Worm (Caenorhabditis elegans) whole organism, early embryonic: ENCODE measurements around the gene R10E8.6.

Experiments
- B0310.2 ChIP-seq: sonication (generic microtip); optimal IDR thresholded peaks from 2 replicates; lab custom pipeline; 2016; ENCODE audit warnings: mild to moderate bottlenecking, missing genetic modification characterization, missing compliant biosample characterization
- F13C5.2 ChIP-seq: sonication (generic microtip); optimal IDR thresholded peaks from 2 replicates; lab custom pipeline; 2017; ENCODE audit warnings: mild to moderate bottlenecking, missing genetic modification characterization, inconsistent platforms, missing compliant biosample characterization
- aly-1 ChIP-seq: sonication (generic microtip); optimal IDR thresholded peaks from 2 replicates; lab custom pipeline; 2016; ENCODE audit warnings: missing genetic modification characterization, missing compliant biosample characterization
- ama-1 ChIP-seq: fragments of 150-350 bp; optimal IDR thresholded peaks from 2 replicates; lab custom pipeline; 2014
- ceh-13 ChIP-seq: fragments of 200-800 bp; sonication (Bioruptor generic); optimal IDR thresholded peaks from 2 replicates; lab custom pipeline; 2018; ENCODE audit warnings: mild to moderate bottlenecking, missing genetic modification characterization, missing compliant biosample characterization
- ceh-36 ChIP-seq: sonication (generic microtip); optimal IDR thresholded peaks from 2 replicates; lab custom pipeline; 2016; ENCODE audit warnings: missing genetic modification characterization, inconsistent platforms, missing compliant biosample characterization
- ets-7 ChIP-seq: sonication (generic microtip); optimal IDR thresholded peaks from 2 replicates; lab custom pipeline; 2016; ENCODE audit warnings: missing genotype, missing genetic modification characterization, missing compliant biosample characterization
- flt-1 ChIP-seq: fragments of 200-800 bp; sonication (Bioruptor generic); IDR thresholded peaks from 2 replicates; pipeline ENCODE4 v1.3.6; 2022; ENCODE audit warnings: missing genetic modification characterization, missing compliant biosample characterization
- hmbx-1 ChIP-seq: sonication (generic microtip); optimal IDR thresholded peaks from 2 replicates; lab custom pipeline; 2016; ENCODE audit warnings: mild to moderate bottlenecking, missing genetic modification characterization, missing compliant biosample characterization
- hmg-4 ChIP-seq: fragments of 200-800 bp; sonication (Bioruptor generic); optimal IDR thresholded peaks from 2 replicates; lab custom pipeline; 2018; ENCODE audit warnings: mild to moderate bottlenecking, missing genetic modification characterization, missing compliant biosample characterization
- hnd-1 ChIP-seq: sonication (generic microtip); optimal IDR thresholded peaks from 2 replicates; lab custom pipeline; 2016; ENCODE audit warnings: missing genetic modification characterization, missing compliant biosample characterization
- pes-1 ChIP-seq: fragments of 200-800 bp; sonication (Bioruptor generic); IDR thresholded peaks from 2 replicates; pipeline ENCODE4 v1.3.6; 2022; ENCODE audit warnings: missing genetic modification reagents, missing genetic modification characterization, missing compliant biosample characterization
- scrt-1 ChIP-seq: fragments of 200-800 bp; sonication (Bioruptor generic); IDR thresholded peaks from 2 replicates; pipeline ENCODE4 v1.3.6; 2022; ENCODE audit warnings: missing genetic modification characterization, missing compliant biosample characterization
- sea-1 ChIP-seq: fragments of 200-800 bp; sonication (Bioruptor generic); conservative IDR thresholded peaks from 2 replicates; pipeline ENCODE4 v1.3.6; 2022; ENCODE audit warnings: missing genetic modification characterization, missing compliant biosample characterization
- tbx-11 ChIP-seq: fragments of 200-800 bp; sonication (Bioruptor generic); IDR thresholded peaks from 2 replicates; pipeline ENCODE4 v1.3.6; 2022; ENCODE audit warnings: missing genetic modification characterization, missing compliant biosample characterization
- tbx-37 ChIP-seq: fragments of 200-800 bp; sonication (Bioruptor generic); conservative IDR thresholded peaks from 2 replicates; pipeline ENCODE4 v1.3.6; 2022; ENCODE audit warnings: missing genetic modification reagents, missing genetic modification characterization, missing compliant biosample characterization
- tra-4 ChIP-seq: sonication (generic microtip); optimal IDR thresholded peaks from 2 replicates; lab custom pipeline; 2017; ENCODE audit warnings: missing genetic modification characterization, missing compliant biosample characterization

The R10E8.6 gene

DNA sequence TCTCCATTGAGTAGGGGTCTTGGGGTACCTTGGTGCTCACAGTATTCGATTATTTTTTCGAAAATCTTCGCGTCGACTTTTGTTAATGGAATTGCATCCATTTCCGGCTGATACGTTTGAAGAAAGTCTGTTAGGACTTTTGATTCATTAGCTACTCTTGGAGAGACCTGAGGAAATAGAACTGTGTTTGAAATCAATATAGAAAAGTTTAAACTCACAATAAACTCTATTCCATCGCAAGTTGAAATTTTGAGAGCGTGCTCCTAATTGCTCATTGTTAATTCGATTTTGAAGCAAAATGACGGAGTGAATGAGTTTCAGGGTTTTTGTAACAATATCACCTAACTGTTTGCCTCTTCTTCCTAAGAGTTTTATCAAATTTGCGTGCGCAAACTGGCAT, 3.7 kb upstream of the R10E8.6 start, which contains the start of gene skr-6:
TSS of gene skr-6 (minus strand) at position 101 of the 400 bp plus-strand sequence.
- TF ChIP-seq hmbx-1 (tag; lab: Kevin White, UChicago) (no peak), tbx-37 (GFP tag; lab: Robert Waterston, UW) (no peak), F13C5.2 (tag; lab: Kevin White, UChicago) (no peak), B0310.2 (tag; lab: Kevin White, UChicago) (no peak), tra-4 (tag; lab: Kevin White, UChicago) (no peak), ceh-13 (no peak), scrt-1 (GFP tag; lab: Robert Waterston, UW) (no peak), ets-7 (tag; lab: Kevin White, UChicago) (no peak), pes-1 (no peak), tbx-11 (GFP tag; lab: Robert Waterston, UW) (no peak), aly-1 (tag; lab: Kevin White, UChicago) (no peak), hmg-4 (GFP tag; lab: Kevin White, UChicago) (no peak), ama-1 (lab: Kevin White, UChicago) (no peak), ceh-36 (no peak)

DNA sequence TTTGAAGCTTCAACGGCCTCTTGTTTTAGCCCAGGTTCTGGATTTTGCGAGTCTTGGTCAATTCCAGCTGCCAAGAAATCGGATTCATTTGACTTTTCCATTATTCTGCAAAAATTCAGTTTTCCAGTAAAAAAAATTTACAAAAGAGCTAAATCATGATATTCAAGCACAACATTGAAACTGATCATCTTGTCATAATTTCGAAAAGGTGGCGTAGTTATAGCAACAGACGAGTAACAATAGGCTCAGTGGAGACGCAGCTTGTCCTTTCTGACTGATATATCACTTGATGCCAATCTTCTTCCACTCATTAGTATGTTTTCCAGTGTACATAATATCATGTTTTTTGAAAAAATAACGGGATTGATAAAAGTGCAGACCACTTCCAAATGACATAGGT, 2.6 kb upstream of the R10E8.6 start, which contains the start of gene fbxa-213:
TSS of gene fbxa-213 (minus strand) at position 101 of the 400 bp plus-strand sequence.
- TF ChIP-seq hmbx-1 (tag; lab: Kevin White, UChicago) (no peak), ceh-36 (no peak), B0310.2 (tag; lab: Kevin White, UChicago) (no peak), tbx-37 (GFP tag; lab: Robert Waterston, UW) (no peak), F13C5.2 (tag; lab: Kevin White, UChicago) (no peak), hmg-4 (GFP tag; lab: Kevin White, UChicago) (no peak)

DNA sequence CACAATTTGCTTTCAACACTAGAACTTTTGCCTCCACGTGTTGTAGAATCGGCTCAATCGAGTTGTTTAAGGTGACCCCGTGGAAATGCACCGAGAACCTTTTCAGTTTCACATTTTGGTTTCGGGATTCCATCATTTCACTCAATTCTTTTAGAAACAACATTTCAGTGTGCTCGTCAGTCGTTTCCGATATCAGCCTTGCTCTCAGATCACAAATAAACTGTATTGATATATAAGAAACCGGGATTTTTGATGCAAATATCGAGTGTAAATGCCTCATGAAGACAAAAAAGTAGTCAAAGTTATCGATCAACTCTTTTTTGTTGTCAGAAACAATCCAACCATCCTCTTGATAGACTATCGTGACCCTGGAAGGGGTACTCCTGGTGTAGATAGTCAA, 677 bp downstream of the R10E8.6 start:
- no peak for TF ChIP-seq F13C5.2 (tag; lab: Kevin White, UChicago)
- TF ChIP-seq aly-1 (tag; lab: Kevin White, UChicago) = no peak
- no peak for TF ChIP-seq hmg-4 (GFP tag; lab: Kevin White, UChicago)
- no peak for TF ChIP-seq pes-1
- TF ChIP-seq ceh-36 = no peak
- TF ChIP-seq flt-1 (GFP tag; lab: Robert Waterston, UW) = no peak
- TF ChIP-seq scrt-1 (GFP tag; lab: Robert Waterston, UW) = no peak
- TF ChIP-seq hnd-1 = no peak
- no peak for TF ChIP-seq ceh-13
- TF ChIP-seq sea-1 (GFP tag; lab: Robert Waterston, UW) = no peak
- no peak for TF ChIP-seq ama-1 (lab: Kevin White, UChicago)
- TF ChIP-seq tbx-37 (GFP tag; lab: Robert Waterston, UW) = no peak
- TF ChIP-seq B0310.2 (tag; lab: Kevin White, UChicago) = no peak
- TF ChIP-seq tra-4 (tag; lab: Kevin White, UChicago) = no peak
- no peak for TF ChIP-seq ets-7 (tag; lab: Kevin White, UChicago)
- no peak for TF ChIP-seq tbx-11 (GFP tag; lab: Robert Waterston, UW)
- TF ChIP-seq hmbx-1 (tag; lab: Kevin White, UChicago) = no peak

DNA sequence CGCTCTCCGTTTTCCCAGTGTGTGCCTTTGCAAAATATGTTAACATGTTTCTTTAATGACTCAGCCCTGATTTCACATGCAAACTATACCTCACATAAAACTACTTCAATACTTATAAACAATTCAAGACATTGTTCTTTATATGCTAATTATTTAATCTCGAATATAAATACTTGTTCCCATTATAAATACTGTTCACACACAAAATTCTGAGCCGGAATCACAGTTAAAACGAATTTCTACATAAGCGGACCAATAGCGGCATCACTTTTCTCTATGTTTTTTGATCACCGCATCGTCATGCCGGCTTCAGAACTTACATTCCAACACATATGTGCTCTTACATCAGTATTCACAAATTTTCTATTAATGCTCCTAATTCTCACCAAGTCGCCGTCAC, 11.7 kb downstream of the R10E8.6 start, which contains the start of gene R10E8.5:
TSS of gene R10E8.5 (plus strand) at position 301 of the 400 bp plus-strand sequence.
- TF ChIP-seq tbx-11 (GFP tag; lab: Robert Waterston, UW) = no peak
- no peak for TF ChIP-seq pes-1
- no peak for TF ChIP-seq F13C5.2 (tag; lab: Kevin White, UChicago)
- TF ChIP-seq hmbx-1 (tag; lab: Kevin White, UChicago) = no peak
- no peak for TF ChIP-seq hnd-1
- TF ChIP-seq flt-1 (GFP tag; lab: Robert Waterston, UW) = no peak
- TF ChIP-seq hmg-4 (GFP tag; lab: Kevin White, UChicago) = no peak
- TF ChIP-seq ceh-13 = no peak
- no peak for TF ChIP-seq tbx-37 (GFP tag; lab: Robert Waterston, UW)
- TF ChIP-seq ets-7 (tag; lab: Kevin White, UChicago) = no peak
- no peak for TF ChIP-seq ama-1 (lab: Kevin White, UChicago)
- no peak for TF ChIP-seq aly-1 (tag; lab: Kevin White, UChicago)
- no peak for TF ChIP-seq sea-1 (GFP tag; lab: Robert Waterston, UW)
- TF ChIP-seq scrt-1 (GFP tag; lab: Robert Waterston, UW) = no peak

DNA sequence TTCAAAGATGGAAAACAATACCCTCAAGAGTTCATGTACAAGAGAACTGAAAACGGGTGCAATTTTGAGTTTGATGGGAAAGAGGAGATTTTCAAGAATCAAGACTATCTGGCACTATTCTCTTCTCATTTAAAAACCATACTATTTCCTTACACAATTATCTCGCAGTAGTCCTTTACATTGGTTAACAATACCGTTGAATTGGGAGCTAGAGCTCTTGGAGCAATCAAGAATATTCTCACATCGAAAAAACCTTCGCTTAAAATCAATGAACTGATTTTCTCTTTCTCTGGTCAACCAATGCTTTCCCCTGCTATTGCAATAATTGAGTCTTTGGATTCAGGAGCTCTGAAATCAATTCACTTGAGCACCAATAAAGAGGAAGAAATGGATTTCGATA, 12.7 kb downstream of the R10E8.6 start, which contains the start of gene R10E8.2:
TSS of gene R10E8.2 (plus strand) at position 301 of the 400 bp plus-strand sequence.
- TF ChIP-seq F13C5.2 (tag; lab: Kevin White, UChicago) (no peak), ceh-13 (no peak), ets-7 (tag; lab: Kevin White, UChicago) (no peak), hmg-4 (GFP tag; lab: Kevin White, UChicago) (no peak), aly-1 (tag; lab: Kevin White, UChicago) (no peak), scrt-1 (GFP tag; lab: Robert Waterston, UW) (no peak)

DNA sequence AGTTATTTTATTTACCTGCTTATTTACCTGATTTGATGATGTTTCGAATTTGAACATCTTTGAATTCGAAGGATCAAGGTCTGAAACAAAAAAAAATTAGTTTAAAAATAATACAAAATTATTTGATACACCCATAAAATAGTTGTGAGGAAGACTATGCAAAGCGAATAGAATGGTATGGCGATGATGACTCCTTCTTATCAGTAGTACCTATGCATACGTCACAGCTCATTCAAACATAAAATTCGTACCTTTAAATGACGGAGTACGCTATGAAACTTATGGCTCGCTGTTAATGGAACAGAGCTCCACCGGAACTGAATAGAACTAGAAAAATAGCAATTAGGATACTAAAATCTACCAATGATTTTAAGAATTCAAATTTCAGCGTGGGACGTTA, 14.0 kb downstream of the R10E8.6 start, which contains the start of gene R10E8.1:
TSS of gene R10E8.1 (minus strand) at position 178 of the 400 bp plus-strand sequence.
- TF ChIP-seq ceh-36 = no peak
- TF ChIP-seq ceh-13 = no peak
- no peak for TF ChIP-seq tbx-11 (GFP tag; lab: Robert Waterston, UW)
- TF ChIP-seq F13C5.2 (tag; lab: Kevin White, UChicago) = no peak
- TF ChIP-seq B0310.2 (tag; lab: Kevin White, UChicago) = no peak
- no peak for TF ChIP-seq hnd-1
- TF ChIP-seq tbx-37 (GFP tag; lab: Robert Waterston, UW) = no peak
- TF ChIP-seq ets-7 (tag; lab: Kevin White, UChicago) = no peak
- TF ChIP-seq hmg-4 (GFP tag; lab: Kevin White, UChicago) = no peak
- TF ChIP-seq aly-1 (tag; lab: Kevin White, UChicago) = no peak

DNA sequence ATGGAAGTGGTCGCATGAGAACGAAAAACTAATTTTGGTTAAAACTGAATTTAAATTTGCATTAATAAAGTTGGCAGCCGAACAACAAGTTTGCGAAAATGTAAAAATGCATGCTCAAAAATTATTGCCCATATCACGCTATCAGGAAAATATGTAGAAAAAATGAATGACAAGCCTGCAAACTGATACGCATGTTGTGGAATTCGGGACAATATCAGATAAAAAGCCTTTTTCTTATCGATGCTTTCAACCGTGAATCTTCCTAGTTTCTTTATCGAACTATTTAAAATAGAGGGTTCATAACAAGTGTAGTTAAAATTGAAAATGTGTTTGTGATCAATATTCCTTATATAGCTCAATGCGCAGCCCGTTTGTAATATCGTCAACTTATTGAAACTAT, 20.1 kb downstream of the R10E8.6 start:
- TF ChIP-seq tbx-37 (GFP tag; lab: Robert Waterston, UW) (no peak), aly-1 (tag; lab: Kevin White, UChicago) (no peak), ets-7 (tag; lab: Kevin White, UChicago) (no peak), hmbx-1 (tag; lab: Kevin White, UChicago) (no peak), pes-1 (no peak), tra-4 (tag; lab: Kevin White, UChicago) (no peak), B0310.2 (tag; lab: Kevin White, UChicago) (no peak), ceh-36 (no peak), hnd-1 (no peak), sea-1 (GFP tag; lab: Robert Waterston, UW) (no peak), tbx-11 (GFP tag; lab: Robert Waterston, UW) (no peak), ceh-13 (no peak), hmg-4 (GFP tag; lab: Kevin White, UChicago) (no peak), ama-1 (lab: Kevin White, UChicago) (no peak), flt-1 (GFP tag; lab: Robert Waterston, UW) (no peak), scrt-1 (GFP tag; lab: Robert Waterston, UW) (no peak), F13C5.2 (tag; lab: Kevin White, UChicago) (no peak)
